Fruit fly (Drosophila melanogaster) whole organism, wandering third instar larva: ENCODE data around the gene CG5618.

Source experiments
- Hnf4 ChIP-seq: fragments of 200-800 bp; sonication (Bioruptor generic); optimal IDR thresholded peaks from 2 replicates; lab custom pipeline; 2016; ENCODE audit warnings: missing biosample characterization, mild to moderate bottlenecking, missing genetic modification characterization
- tai ChIP-seq: sonication (Bioruptor generic); optimal IDR thresholded peaks from 2 replicates; lab custom pipeline; 2016; ENCODE audit warnings: missing biosample characterization, missing genetic modification characterization

dm6 chr3L:20379496-20379895, 26.2 kb downstream of the CG5618 start:
- TF ChIP-seq Hnf4 = no peak
- no peak for TF ChIP-seq tai
